Fruit fly (Drosophila melanogaster) whole organism, embryonic: Measurements from ENCODE around the gene loqs.

Source experiments
- ATbp ChIP-seq: fragments of 200-800 bp; sonication (Bioruptor generic); optimal IDR thresholded peaks from 2 replicates; lab custom pipeline; 2017; ENCODE audit warnings: missing biosample characterization, mild to moderate bottlenecking, missing genetic modification characterization, missing genetic modification reagents
- Asciz ChIP-seq: fragments of 200-800 bp; sonication (Bioruptor generic); optimal IDR thresholded peaks from 2 replicates; lab custom pipeline; 2017; ENCODE audit warnings: missing biosample characterization, mild to moderate bottlenecking, missing genetic modification characterization, missing genetic modification reagents
- CG10959 ChIP-seq: fragments of 200-800 bp; sonication (Bioruptor generic); IDR thresholded peaks from 2 replicates; pipeline ENCODE4 v1.3.6; 2022; ENCODE audit warnings: missing biosample characterization, missing genetic modification characterization
- CG11695 ChIP-seq: fragments of 200-800 bp; sonication (Bioruptor generic); IDR thresholded peaks from 3 replicates; pipeline ENCODE4 v1.3.6; 2022; ENCODE audit warnings: missing biosample characterization, missing genetic modification characterization
- CG11723 ChIP-seq: fragments of 200-800 bp; sonication (Bioruptor generic); optimal IDR thresholded peaks from 2 replicates; lab custom pipeline; 2017; ENCODE audit warnings: missing biosample characterization, mild to moderate bottlenecking, missing genetic modification characterization
- CG12071 ChIP-seq: fragments of 200-800 bp; sonication (Bioruptor generic); optimal IDR thresholded peaks from 3 replicates; lab custom pipeline; 2018; ENCODE audit warnings: missing biosample characterization, mild to moderate bottlenecking, missing genetic modification characterization
- CG12391 ChIP-seq: fragments of 200-800 bp; sonication (Bioruptor generic); optimal IDR thresholded peaks from 3 replicates; lab custom pipeline; 2018; ENCODE audit warnings: missing biosample characterization, mild to moderate bottlenecking, missing genetic modification characterization, moderate library complexity
- CG13624 ChIP-seq: fragments of 200-800 bp; sonication (Bioruptor generic); optimal IDR thresholded peaks from 2 replicates; lab custom pipeline; 2016; ENCODE audit warnings: missing biosample characterization, missing genetic modification characterization
- CG14014 ChIP-seq: fragments of 200-800 bp; sonication (Bioruptor generic); IDR thresholded peaks from 2 replicates; pipeline ENCODE4 v1.3.6; 2022; ENCODE audit warnings: missing biosample characterization, missing genetic modification characterization
- CG1529 ChIP-seq: fragments of 200-800 bp; sonication (Bioruptor generic); optimal IDR thresholded peaks from 3 replicates; lab custom pipeline; 2018; ENCODE audit warnings: missing biosample characterization, missing genetic modification characterization
- CG1603 ChIP-seq: fragments of 200-800 bp; sonication (Bioruptor generic); optimal IDR thresholded peaks from 2 replicates; lab custom pipeline; 2019; ENCODE audit warnings: missing biosample characterization, mild to moderate bottlenecking, missing genetic modification characterization, moderate library complexity
- CG17359 ChIP-seq: fragments of 200-800 bp; sonication (Bioruptor generic); optimal IDR thresholded peaks from 3 replicates; lab custom pipeline; 2018; ENCODE audit warnings: missing biosample characterization, mild to moderate bottlenecking, missing genetic modification characterization, moderate library complexity
- CG17385 ChIP-seq: fragments of 200-800 bp; sonication (Bioruptor generic); optimal IDR thresholded peaks from 3 replicates; lab custom pipeline; 2018; ENCODE audit warnings: missing biosample characterization, mild to moderate bottlenecking, missing genetic modification characterization
- CG17912 ChIP-seq: fragments of 200-800 bp; sonication (Bioruptor generic); optimal IDR thresholded peaks from 2 replicates; lab custom pipeline; 2018; ENCODE audit warnings: missing biosample characterization, mild to moderate bottlenecking, missing genetic modification characterization
- CG2129 ChIP-seq: fragments of 200-800 bp; sonication (Bioruptor generic); IDR thresholded peaks from 2 replicates; pipeline ENCODE4 v1.3.6; 2022; ENCODE audit warnings: missing biosample characterization, missing genetic modification characterization; ENCODE audit not compliant: partially characterized antibody
- CG30431 ChIP-seq: fragments of 200-800 bp; sonication (Bioruptor generic); optimal IDR thresholded peaks from 2 replicates; lab custom pipeline; 2017; ENCODE audit warnings: missing biosample characterization, missing genetic modification characterization
- CG31365 ChIP-seq: fragments of 200-800 bp; sonication (Bioruptor generic); optimal IDR thresholded peaks from 2 replicates; lab custom pipeline; 2018; ENCODE audit warnings: missing biosample characterization, mild to moderate bottlenecking, missing genetic modification characterization
- CG3281 ChIP-seq: fragments of 200-800 bp; sonication (Bioruptor generic); optimal IDR thresholded peaks from 3 replicates; lab custom pipeline; 2017; ENCODE audit warnings: missing biosample characterization, mild to moderate bottlenecking, missing genetic modification characterization
- CG34376 ChIP-seq: fragments of 200-800 bp; sonication (Bioruptor generic); optimal IDR thresholded peaks from 2 replicates; lab custom pipeline; 2018; ENCODE audit warnings: missing biosample characterization, mild to moderate bottlenecking, missing genetic modification characterization
- CG3838 ChIP-seq: fragments of 200-800 bp; sonication (Bioruptor generic); optimal IDR thresholded peaks from 3 replicates; lab custom pipeline; 2016; ENCODE audit warnings: missing biosample characterization, missing genetic modification characterization
- CG4730 ChIP-seq: fragments of 200-800 bp; sonication (Bioruptor generic); IDR thresholded peaks from 2 replicates; pipeline ENCODE4 v1.3.6; 2022; ENCODE audit warnings: missing biosample characterization, missing genetic modification characterization
- CG5180 ChIP-seq: fragments of 200-800 bp; sonication (Bioruptor generic); optimal IDR thresholded peaks from 3 replicates; lab custom pipeline; 2017; ENCODE audit warnings: missing biosample characterization, missing genetic modification characterization, mild to moderate bottlenecking, moderate library complexity, missing genetic modification reagents
- CG5953 ChIP-seq: fragments of 200-800 bp; sonication (Bioruptor generic); IDR thresholded peaks from 2 replicates; pipeline ENCODE4 v1.3.6; 2022; ENCODE audit warnings: missing biosample characterization, missing genetic modification characterization
- CG6254 ChIP-seq: fragments of 200-800 bp; sonication (Bioruptor generic); optimal IDR thresholded peaks from 3 replicates; lab custom pipeline; 2017; ENCODE audit warnings: mild to moderate bottlenecking, missing biosample characterization, missing genetic modification reagents, missing genetic modification characterization
- CG7357 ChIP-seq: fragments of 200-800 bp; sonication (Bioruptor generic); IDR thresholded peaks from 3 replicates; pipeline ENCODE4 v1.3.6; 2022; ENCODE audit warnings: missing biosample characterization, missing genetic modification characterization
- Dek ChIP-seq: fragments of 200-800 bp; sonication (Bioruptor generic); optimal IDR thresholded peaks from 3 replicates; lab custom pipeline; 2019; ENCODE audit warnings: missing biosample characterization, mild to moderate bottlenecking, missing genetic modification characterization, moderate library complexity
- Dip2 ChIP-seq: fragments of 200-800 bp; sonication (Bioruptor generic); IDR thresholded peaks from 2 replicates; pipeline ENCODE4 v1.3.6; 2022; ENCODE audit warnings: missing biosample characterization, missing genetic modification characterization
- Fer3 ChIP-seq: fragments of 200-800 bp; sonication (Bioruptor generic); optimal IDR thresholded peaks from 2 replicates; lab custom pipeline; 2018; ENCODE audit warnings: missing biosample characterization, mild to moderate bottlenecking, missing genetic modification characterization, moderate library complexity
- HLH54F ChIP-seq: fragments of 200-800 bp; sonication (Bioruptor generic); optimal IDR thresholded peaks from 3 replicates; lab custom pipeline; 2016; ENCODE audit warnings: missing biosample characterization, missing genetic modification characterization
- MTF-1 ChIP-seq: fragments of 200-800 bp; sonication (Bioruptor generic); optimal IDR thresholded peaks from 2 replicates; lab custom pipeline; 2018; ENCODE audit warnings: missing biosample characterization, mild to moderate bottlenecking, missing genetic modification characterization, borderline replicate concordance
- Max ChIP-seq: fragments of 200-800 bp; sonication (Bioruptor generic); optimal IDR thresholded peaks from 2 replicates; lab custom pipeline; 2016; ENCODE audit warnings: missing biosample characterization, mild to moderate bottlenecking, missing genetic modification characterization
- Side ChIP-seq: fragments of 200-800 bp; sonication (Bioruptor generic); optimal IDR thresholded peaks from 2 replicates; lab custom pipeline; 2016; ENCODE audit warnings: missing biosample characterization, missing genetic modification characterization
- Sin3A ChIP-seq: fragments of >200 bp; optimal IDR thresholded peaks from 2 replicates; lab custom pipeline; 2018
- ase ChIP-seq: fragments of 200-800 bp; sonication (Bioruptor generic); IDR thresholded peaks from 3 replicates; pipeline ENCODE4 v1.3.6; 2022; ENCODE audit warnings: missing biosample characterization, missing genetic modification characterization
- bcd ChIP-seq: fragments of 200-800 bp; sonication (Bioruptor generic); optimal IDR thresholded peaks from 2 replicates; lab custom pipeline; 2017; ENCODE audit warnings: missing biosample characterization, mild to moderate bottlenecking, missing genetic modification characterization
- corto ChIP-seq: fragments of 200-800 bp; sonication (Bioruptor generic); optimal IDR thresholded peaks from 2 replicates; lab custom pipeline; 2016; ENCODE audit warnings: missing biosample characterization, mild to moderate bottlenecking, missing genetic modification characterization, moderate library complexity
- gsb ChIP-seq: fragments of 200-800 bp; sonication (Bioruptor generic); IDR thresholded peaks from 2 replicates; pipeline ENCODE4 v1.3.6; 2022; ENCODE audit warnings: missing biosample characterization, missing genetic modification characterization
- jing ChIP-seq: fragments of 200-800 bp; sonication (Bioruptor generic); optimal IDR thresholded peaks from 2 replicates; lab custom pipeline; 2018; ENCODE audit warnings: missing biosample characterization, mild to moderate bottlenecking, missing genetic modification characterization
- lab ChIP-seq: fragments of 200-800 bp; sonication (Bioruptor generic); optimal IDR thresholded peaks from 3 replicates; lab custom pipeline; 2017; ENCODE audit warnings: missing biosample characterization, missing genetic modification characterization, mild to moderate bottlenecking, moderate library complexity, missing genetic modification reagents
- lilli ChIP-seq: fragments of 200-800 bp; sonication (Bioruptor generic); optimal IDR thresholded peaks from 3 replicates; lab custom pipeline; 2016; ENCODE audit warnings: missing biosample characterization, missing genetic modification characterization
- nau ChIP-seq: fragments of 200-800 bp; sonication (Bioruptor generic); optimal IDR thresholded peaks from 3 replicates; lab custom pipeline; 2017; ENCODE audit warnings: missing biosample characterization, mild to moderate bottlenecking, missing genetic modification characterization, missing genetic modification reagents
- oc ChIP-seq: fragments of 200-800 bp; sonication (Bioruptor generic); optimal IDR thresholded peaks from 2 replicates; lab custom pipeline; 2018; ENCODE audit warnings: missing biosample characterization, mild to moderate bottlenecking, missing genetic modification characterization, moderate library complexity
- pho ChIP-seq: fragments of 200-800 bp; sonication (Bioruptor generic); optimal IDR thresholded peaks from 2 replicates; lab custom pipeline; 2016; ENCODE audit warnings: missing biosample characterization, missing genetic modification characterization
- pnt ChIP-seq: fragments of 200-800 bp; sonication (Bioruptor generic); optimal IDR thresholded peaks from 3 replicates; lab custom pipeline; 2016; ENCODE audit warnings: missing biosample characterization, missing genetic modification characterization
- ro ChIP-seq: fragments of 200-800 bp; sonication (Bioruptor generic); IDR thresholded peaks from 2 replicates; pipeline ENCODE4 v1.3.6; 2022; ENCODE audit warnings: missing biosample characterization, missing genetic modification characterization
- schlank ChIP-seq: fragments of 200-800 bp; sonication (Bioruptor generic); optimal IDR thresholded peaks from 2 replicates; lab custom pipeline; 2018; ENCODE audit warnings: missing biosample characterization, mild to moderate bottlenecking, missing genetic modification characterization
- slp2 ChIP-seq: fragments of 200-800 bp; sonication (Bioruptor generic); optimal IDR thresholded peaks from 2 replicates; lab custom pipeline; 2016; ENCODE audit warnings: missing biosample characterization, missing genetic modification characterization
- tll ChIP-seq, 2 experiments: fragments of 200-800 bp in 1 of 2; fragments of >200 bp in 1 of 2; sonication (Bioruptor generic) in 1 of 2; optimal IDR thresholded peaks; 2 replicates each; lab custom pipeline; 2017 to 2019; ENCODE audit warnings: missing biosample characterization in 2 of 2, missing genetic modification characterization in 2 of 2, mild to moderate bottlenecking in 1 of 2, moderate library complexity in 1 of 2

Gene loqs

dm6 chr2L:13414525-13415481 lies 32.4 kb downstream of the loqs start, which contains the start of the genes CG16956, CG42784 and CG43850 (continued):
- peak; percentile 28 for TF ChIP-seq Side (GFP tag; lab: Kevin White, UChicago)
- no peak for TF ChIP-seq corto (GFP tag; lab: Kevin White, UChicago)
- peak; percentile 20; the same call in 1 of the 3 replicates for TF ChIP-seq CG11695
- TF ChIP-seq gsb (GFP tag; lab: Robert Waterston, UW) = no peak
- TF ChIP-seq CG12391 (tag; lab: Kevin White, UChicago) = no peak
- peak; percentile 78 for TF ChIP-seq CG17385 (GFP tag; lab: Kevin White, UChicago)
- TF ChIP-seq Max = no peak
- peak; percentile 42 for TF ChIP-seq CG11723 (GFP tag; lab: Kevin White, UChicago)
- TF ChIP-seq schlank (tag; lab: Kevin White, UChicago) = peak; percentile 89
- TF ChIP-seq Fer3 = peak; percentile 75
- TF ChIP-seq CG2129 (GFP tag; lab: Robert Waterston, UW) = no peak
- TF ChIP-seq CG30431 (GFP tag; lab: Kevin White, UChicago) = no peak
- peak; percentile 65 for TF ChIP-seq nau (GFP tag; lab: Kevin White, UChicago)
- no peak for TF ChIP-seq CG10959 (GFP tag; lab: Robert Waterston, UW)
- no peak for TF ChIP-seq HLH54F (GFP tag; lab: Kevin White, UChicago)
- TF ChIP-seq pho (GFP tag; lab: Kevin White, UChicago) = no peak
- peak; percentile 84 for TF ChIP-seq MTF-1 (GFP tag; lab: Kevin White, UChicago)
- TF ChIP-seq tll (GFP tag; optimal IDR thresholded peaks at IDR 0.05; lab: Kevin White, UChicago) = no peak
- TF ChIP-seq CG6254 (GFP tag; lab: Kevin White, UChicago) = no peak
- no peak for TF ChIP-seq ro
- no peak for TF ChIP-seq slp2 (GFP tag; lab: Kevin White, UChicago)
- TF ChIP-seq lab (GFP tag; lab: Kevin White, UChicago) = peak; percentile 94
- TF ChIP-seq CG5953 = no peak
- peak; percentile 66 for TF ChIP-seq ATbp (GFP tag; lab: Kevin White, UChicago)
- TF ChIP-seq CG14014 = no peak
- no peak for TF ChIP-seq Dip2 (GFP tag; lab: Robert Waterston, UW)
- TF ChIP-seq CG12071 (GFP tag; lab: Kevin White, UChicago) = peak; percentile 89
- 0 out of 3 replicates have a peak, but pooled peaks have one; percentile 7 for TF ChIP-seq ase
- no peak for TF ChIP-seq CG17359 (tag; lab: Kevin White, UChicago)
- no peak for TF ChIP-seq lilli (GFP tag; lab: Kevin White, UChicago)
- TF ChIP-seq CG31365 = peak; percentile 78
- peak; percentile 12 for TF ChIP-seq CG1529 (GFP tag; lab: Kevin White, UChicago)
- no peak for TF ChIP-seq pnt
- peak; percentile 89 for TF ChIP-seq CG3281 (GFP tag; lab: Kevin White, UChicago)
- TF ChIP-seq CG1603 (tag; lab: Kevin White, UChicago) = peak; percentile 50
- TF ChIP-seq CG7357 (GFP tag; lab: Robert Waterston, UW) = no peak
- peak; percentile 68 for TF ChIP-seq Asciz
- peak; percentile 42 for TF ChIP-seq Dek
- TF ChIP-seq CG4730 (GFP tag; lab: Robert Waterston, UW) = no peak
- TF ChIP-seq bcd (GFP tag; lab: Kevin White, UChicago) = peak; percentile 46
- TF ChIP-seq CG13624 (GFP tag; lab: Kevin White, UChicago) = peak; percentile 50
- TF ChIP-seq jing (GFP tag; lab: Kevin White, UChicago) = no peak
- TF ChIP-seq Sin3A (lab: Kevin White, UChicago) = no peak
- TF ChIP-seq oc (tag; lab: Kevin White, UChicago) = no peak
- TF ChIP-seq CG3838 (GFP tag; lab: Kevin White, UChicago) = no peak
- peak; percentile 51 for TF ChIP-seq CG5180
- TF ChIP-seq CG17912 (GFP tag; lab: Kevin White, UChicago) = peak; percentile 71
- TF ChIP-seq CG34376 (GFP tag; lab: Kevin White, UChicago) = peak; percentile 96
